Worm (Caenorhabditis elegans) whole organism, L1 larva: ENCODE measurements around the gene clc-29.

Experiments
- Y116A8C.19 ChIP-seq: sonication (generic microtip); optimal IDR thresholded peaks from 2 replicates; lab custom pipeline; 2016; ENCODE audit warnings: missing compliant biosample characterization, missing genetic modification characterization, borderline replicate concordance
- aha-1 ChIP-seq: fragments of 150-350 bp; optimal IDR thresholded peaks from 2 replicates; lab custom pipeline; 2014; ENCODE audit warnings: missing biosample characterization, missing genetic modification characterization
- ama-1 ChIP-seq: fragments of 150-350 bp; optimal IDR thresholded peaks from 2 replicates; lab custom pipeline; 2014
- blmp-1 ChIP-seq: fragments of 150-350 bp; optimal IDR thresholded peaks from 2 replicates; lab custom pipeline; 2014; ENCODE audit warnings: missing biosample characterization, missing genetic modification characterization
- ceh-8 ChIP-seq: fragments of 200-800 bp; sonication (Bioruptor generic); optimal IDR thresholded peaks from 2 replicates; lab custom pipeline; 2018; ENCODE audit warnings: mild to moderate bottlenecking, missing genetic modification characterization, moderate library complexity, missing compliant biosample characterization
- ces-1 ChIP-seq: fragments of 150-350 bp; optimal IDR thresholded peaks from 2 replicates; lab custom pipeline; 2014; ENCODE audit warnings: missing biosample characterization, missing genetic modification reagents, missing genetic modification characterization
- dpl-1 ChIP-seq, 3 experiments: fragments of 150-350 bp in 2 of 3; sonication (generic microtip) in 1 of 3; optimal IDR thresholded peaks; 2 replicates each; lab custom pipeline; 2014 to 2017; ENCODE audit warnings: missing biosample characterization in 3 of 3, missing genetic modification characterization in 3 of 3, missing genetic modification reagents in 3 of 3
- dsc-1 ChIP-seq: sonication (generic microtip); optimal IDR thresholded peaks from 2 replicates; lab custom pipeline; 2016; ENCODE audit warnings: mild to moderate bottlenecking, missing genetic modification characterization, missing compliant biosample characterization
- efl-1 ChIP-seq, 4 experiments: fragments of 150-350 bp; optimal IDR thresholded peaks in 3 of 4; peaks in 1 of 4; 1 replicate in 1 of 4; 2 replicates in 3 of 4; lab custom pipeline; 2014; ENCODE audit warnings: missing biosample characterization in 2 of 4, missing genetic modification characterization in 2 of 4, missing genetic modification reagents in 2 of 4
- efl-3 ChIP-seq: fragments of 200-800 bp; sonication (Bioruptor generic); optimal IDR thresholded peaks from 2 replicates; lab custom pipeline; 2018; ENCODE audit warnings: mild to moderate bottlenecking, missing genetic modification characterization, missing compliant biosample characterization
- egl-13 ChIP-seq: sonication (generic microtip); optimal IDR thresholded peaks from 2 replicates; lab custom pipeline; 2016; ENCODE audit warnings: missing genotype, missing genetic modification reagents, missing genetic modification characterization, missing compliant biosample characterization
- egl-27 ChIP-seq, 2 experiments: fragments of 150-350 bp in 1 of 2; sonication (generic microtip); optimal IDR thresholded peaks; 3 replicates each; lab custom pipeline; 2017 to 2018; ENCODE audit warnings: missing biosample characterization in 2 of 2, missing genetic modification characterization in 2 of 2, missing genetic modification reagents in 2 of 2
- ets-5 ChIP-seq: fragments of 200-800 bp; sonication (Bioruptor generic); IDR thresholded peaks from 2 replicates; pipeline ENCODE4 v1.3.6; 2022; ENCODE audit warnings: missing genetic modification characterization, missing compliant biosample characterization
- fkh-4 ChIP-seq: sonication (generic microtip); optimal IDR thresholded peaks from 2 replicates; lab custom pipeline; 2016; ENCODE audit warnings: missing compliant biosample characterization, missing genetic modification characterization, borderline replicate concordance
- fos-1 ChIP-seq: fragments of 150-350 bp; optimal IDR thresholded peaks from 2 replicates; lab custom pipeline; 2014; ENCODE audit warnings: missing biosample characterization, missing genetic modification characterization
- isw-1 ChIP-seq: fragments of 200-800 bp; sonication (Bioruptor generic); IDR thresholded peaks from 2 replicates; pipeline ENCODE4 v1.3.6; 2022; ENCODE audit warnings: missing genetic modification characterization, missing compliant biosample characterization
- lin-13 ChIP-seq: fragments of 150-350 bp; optimal IDR thresholded peaks from 2 replicates; lab custom pipeline; 2014; ENCODE audit warnings: missing biosample characterization, missing genetic modification reagents, missing genetic modification characterization
- lin-14 ChIP-seq: fragments of 200-800 bp; sonication (Bioruptor generic); optimal IDR thresholded peaks from 2 replicates; lab custom pipeline; 2018; ENCODE audit warnings: mild to moderate bottlenecking, missing genetic modification characterization, moderate library complexity, missing compliant biosample characterization
- lin-35 ChIP-seq, 2 experiments: fragments of 150-350 bp; optimal IDR thresholded peaks; 2 replicates each; lab custom pipeline; 2014; ENCODE audit warnings: missing biosample characterization in 2 of 2, missing genetic modification characterization in 2 of 2, missing genetic modification reagents in 2 of 2
- lir-3 ChIP-seq: sonication (generic microtip); optimal IDR thresholded peaks from 2 replicates; lab custom pipeline; 2016; ENCODE audit warnings: mild to moderate bottlenecking, missing genetic modification characterization, moderate library complexity, missing compliant biosample characterization; ENCODE audit not compliant: poor library complexity
- mab-9 ChIP-seq: fragments of 200-800 bp; sonication (Bioruptor generic); IDR thresholded peaks from 2 replicates; pipeline ENCODE4 v1.3.6; 2022; ENCODE audit warnings: missing genetic modification reagents, missing genetic modification characterization, missing compliant biosample characterization
- mef-2 ChIP-seq: fragments of 150-350 bp; optimal IDR thresholded peaks from 2 replicates; lab custom pipeline; 2014; ENCODE audit warnings: missing biosample characterization, missing genetic modification characterization
- nhr-19 ChIP-seq: fragments of 200-800 bp; sonication (Bioruptor generic); conservative IDR thresholded peaks from 2 replicates; pipeline ENCODE4 v1.3.6; 2022; ENCODE audit warnings: missing genetic modification characterization, missing compliant biosample characterization
- nhr-20 ChIP-seq: sonication (generic microtip); optimal IDR thresholded peaks from 2 replicates; lab custom pipeline; 2016; ENCODE audit warnings: mild to moderate bottlenecking, missing genetic modification characterization, missing compliant biosample characterization
- nhr-237 ChIP-seq: fragments of 150-350 bp; optimal IDR thresholded peaks from 2 replicates; lab custom pipeline; 2014; ENCODE audit warnings: missing biosample characterization, missing genetic modification characterization
- nhr-28 ChIP-seq: fragments of 150-350 bp; optimal IDR thresholded peaks from 2 replicates; lab custom pipeline; 2014; ENCODE audit warnings: missing biosample characterization, missing genetic modification characterization
- nhr-77 ChIP-seq: fragments of 150-350 bp; optimal IDR thresholded peaks from 2 replicates; lab custom pipeline; 2014; ENCODE audit warnings: missing biosample characterization, missing genetic modification characterization
- nhr-84 ChIP-seq: sonication (generic microtip); optimal IDR thresholded peaks from 2 replicates; lab custom pipeline; 2017; ENCODE audit warnings: missing biosample characterization, missing genetic modification characterization
- nhr-85 ChIP-seq: sonication (generic microtip); peaks from one replicate; lab custom pipeline; 2016; ENCODE audit warnings: missing genetic modification characterization, inconsistent platforms, missing compliant biosample characterization
- nhr-90 ChIP-seq: sonication (generic microtip); optimal IDR thresholded peaks from 2 replicates; lab custom pipeline; 2016; ENCODE audit warnings: mild to moderate bottlenecking, missing genetic modification characterization, missing compliant biosample characterization; ENCODE audit not compliant: poor library complexity
- pax-3 ChIP-seq: fragments of 200-800 bp; sonication (Bioruptor generic); optimal IDR thresholded peaks from 2 replicates; lab custom pipeline; 2018; ENCODE audit warnings: mild to moderate bottlenecking, missing genetic modification characterization, moderate library complexity, missing compliant biosample characterization
- rnt-1 ChIP-seq: sonication (generic microtip); optimal IDR thresholded peaks from 2 replicates; lab custom pipeline; 2016; ENCODE audit warnings: mild to moderate bottlenecking, missing genetic modification characterization, moderate library complexity, missing compliant biosample characterization
- skn-1 ChIP-seq: fragments of 150-350 bp; optimal IDR thresholded peaks from 2 replicates; lab custom pipeline; 2014; ENCODE audit warnings: missing biosample characterization, missing genetic modification characterization
- snu-23 ChIP-seq: sonication (generic microtip); optimal IDR thresholded peaks from 2 replicates; lab custom pipeline; 2016; ENCODE audit warnings: missing genetic modification characterization, missing compliant biosample characterization
- sox-4 ChIP-seq: sonication (generic microtip); optimal IDR thresholded peaks from 2 replicates; lab custom pipeline; 2016; ENCODE audit warnings: missing genetic modification characterization, missing compliant biosample characterization
- sup-37 ChIP-seq: fragments of 200-800 bp; sonication (Bioruptor generic); optimal IDR thresholded peaks from 2 replicates; lab custom pipeline; 2018; ENCODE audit warnings: mild to moderate bottlenecking, missing genetic modification characterization, missing compliant biosample characterization
- swsn-7 ChIP-seq: sonication (generic microtip); optimal IDR thresholded peaks from 2 replicates; lab custom pipeline; 2016; ENCODE audit warnings: missing genetic modification characterization, missing compliant biosample characterization
- tbx-2 ChIP-seq: sonication (generic microtip); optimal IDR thresholded peaks from 2 replicates; lab custom pipeline; 2016; ENCODE audit warnings: missing genetic modification characterization, missing compliant biosample characterization
- tlp-1 ChIP-seq: fragments of 150-350 bp; optimal IDR thresholded peaks from 2 replicates; lab custom pipeline; 2014; ENCODE audit warnings: missing biosample characterization, missing genetic modification characterization
- unc-98 ChIP-seq: fragments of 200-800 bp; sonication (Bioruptor generic); IDR thresholded peaks from 2 replicates; pipeline ENCODE4 v1.3.6; 2022; ENCODE audit warnings: missing genetic modification characterization, missing compliant biosample characterization
- vab-15 ChIP-seq: sonication (generic microtip); optimal IDR thresholded peaks from 2 replicates; lab custom pipeline; 2017; ENCODE audit warnings: missing genotype, mild to moderate bottlenecking, missing genetic modification characterization, missing compliant biosample characterization
- xbp-1 ChIP-seq: sonication (generic microtip); optimal IDR thresholded peaks from 2 replicates; lab custom pipeline; 2016; ENCODE audit warnings: missing genetic modification characterization, missing compliant biosample characterization
- zag-1 ChIP-seq: fragments of 150-350 bp; optimal IDR thresholded peaks from 2 replicates; lab custom pipeline; 2014; ENCODE audit warnings: missing biosample characterization, missing genetic modification characterization
- ztf-4 ChIP-seq: fragments of 150-350 bp; optimal IDR thresholded peaks from 2 replicates; lab custom pipeline; 2014; ENCODE audit warnings: missing biosample characterization, missing genetic modification characterization

The clc-29 gene

ce11 chrIII:8392307-8392706 lies 44.6 kb upstream of the clc-29 start (continued):
- TF ChIP-seq efl-3 (GFP tag; lab: Kevin White, UChicago) (no peak), mab-9 (no peak), swsn-7 (tag; lab: Kevin White, UChicago) (peak; percentile 28), nhr-84 (tag; lab: Kevin White, UChicago) (no peak), lir-3 (tag; lab: Kevin White, UChicago) (no peak), vab-15 (tag; lab: Kevin White, UChicago) (no peak), tbx-2 (tag; lab: Kevin White, UChicago) (peak; percentile 4), fos-1 (tag; lab: Kevin White, UChicago) (no peak), dsc-1 (tag; lab: Kevin White, UChicago) (peak; percentile 71), egl-13 (peak; percentile 63), ces-1 (peak; percentile 4), snu-23 (GFP tag; lab: Kevin White, UChicago) (peak; percentile 47), isw-1 (GFP tag; lab: Robert Waterston, UW) (peak; percentile 7; the same call in 1 of the 2 replicates), Y116A8C.19 (tag; lab: Kevin White, UChicago) (no peak), unc-98 (GFP tag; lab: Robert Waterston, UW) (no peak), egl-27 (tag; optimal IDR thresholded peaks at IDR 0.05; lab: Kevin White, UChicago) (no peak), blmp-1 (tag; lab: Kevin White, UChicago) (no peak), xbp-1 (tag; lab: Kevin White, UChicago) (peak; percentile 3), tlp-1 (tag; lab: Kevin White, UChicago) (no peak), lin-13 (GFP tag; lab: Kevin White, UChicago) (peak; percentile 26), fkh-4 (tag; lab: Kevin White, UChicago) (no peak), nhr-85 (tag; lab: Kevin White, UChicago) (no peak), mef-2 (tag; lab: Kevin White, UChicago) (no peak), nhr-237 (tag; lab: Kevin White, UChicago) (no peak), nhr-77 (tag; lab: Kevin White, UChicago) (no peak), ama-1 (lab: Kevin White, UChicago) (no peak), skn-1 (no peak), lin-14 (GFP tag; lab: Kevin White, UChicago) (peak; percentile 85), efl-1 (optimal IDR thresholded peaks at IDR 0.05; lab: Kevin White, UChicago) (peak; percentile 3 to 8), efl-1 (GFP tag; optimal IDR thresholded peaks at IDR 0.05 in 1 of 2; lab: Kevin White, UChicago) (peak in 1 of 2 experiments; percentile 72), lin-35 (GFP tag; optimal IDR thresholded peaks at IDR 0.05; lab: Kevin White, UChicago) (peak in 1 of 2 experiments; percentile 15), ets-5 (GFP tag; lab: Robert Waterston, UW) (no peak), nhr-19 (GFP tag; lab: Robert Waterston, UW) (no peak), nhr-90 (tag; lab: Kevin White, UChicago) (no peak), aha-1 (no peak), pax-3 (tag; lab: Kevin White, UChicago) (peak; percentile 50), zag-1 (no peak), ztf-4 (tag; lab: Kevin White, UChicago) (no peak)

- no peak for TF ChIP-seq dsc-1 (tag; lab: Kevin White, UChicago)
- no peak for TF ChIP-seq nhr-19 (GFP tag; lab: Robert Waterston, UW)
- TF ChIP-seq nhr-84 (tag; lab: Kevin White, UChicago): no peak
- no peak for TF ChIP-seq unc-98 (GFP tag; lab: Robert Waterston, UW)
- TF ChIP-seq nhr-20: no peak
- TF ChIP-seq nhr-28 (tag; lab: Kevin White, UChicago): no peak
- TF ChIP-seq egl-13: no peak
- no peak for TF ChIP-seq sup-37
- TF ChIP-seq ceh-8 (GFP tag; lab: Kevin White, UChicago): no peak
- TF ChIP-seq rnt-1 (tag; lab: Kevin White, UChicago): no peak
- TF ChIP-seq xbp-1 (tag; lab: Kevin White, UChicago): no peak
- TF ChIP-seq dpl-1 (GFP tag; optimal IDR thresholded peaks at IDR 0.05; lab: Kevin White, UChicago): no peak
- no peak for TF ChIP-seq tlp-1 (tag; lab: Kevin White, UChicago)
- TF ChIP-seq efl-1 (optimal IDR thresholded peaks at IDR 0.05; lab: Kevin White, UChicago): no peak
- TF ChIP-seq efl-1 (GFP tag; optimal IDR thresholded peaks at IDR 0.05 in 1 of 2; lab: Kevin White, UChicago): no peak
- no peak for TF ChIP-seq sox-4 (tag; lab: Kevin White, UChicago)
Observed at ce11 chrIII:8389539-8389938, 41.8 kb upstream of the clc-29 start, which contains the start of gene ZK353.4. TSS of gene ZK353.4 (minus strand) at chrIII:8389639.
